Comparison of ENCODE assay signal across 6 worm cellular contexts in genomic region chrIII:8093079-8093623, ce11.
TF ChIP-seq lines count a peak whose summit lies in the region.

K06H7.2 (plus strand) TSS chrIII:8093573.

TF ChIP-seq in whole organism, L1 larva, 84 proteins besides CTCF, POLR2A, EP300 and RAD21 (continued from another document and continues in another):
- no peak for TF ChIP-seq ama-1 (optimal IDR thresholded peaks at IDR 0.05; lab: Kevin White, UChicago)
- TF ChIP-seq nhr-71 (tag; optimal IDR thresholded peaks at IDR 0.05; lab: Kevin White, UChicago), result peak; percentile 66
- TF ChIP-seq swsn-7 (tag; optimal IDR thresholded peaks at IDR 0.05; lab: Kevin White, UChicago), result peak; percentile 35
- TF ChIP-seq elt-3 (tag; optimal IDR thresholded peaks at IDR 0.05; lab: Kevin White, UChicago), result no peak
- no peak for TF ChIP-seq ztf-4 (tag; optimal IDR thresholded peaks at IDR 0.05; lab: Kevin White, UChicago)
- TF ChIP-seq unc-130 (tag; optimal IDR thresholded peaks at IDR 0.05; lab: Kevin White, UChicago), result no peak
- TF ChIP-seq nhr-47 (tag; optimal IDR thresholded peaks at IDR 0.05; lab: Kevin White, UChicago), result peak; percentile 55
- no peak for TF ChIP-seq aha-1 (tag; optimal IDR thresholded peaks at IDR 0.05; lab: Kevin White, UChicago)
- TF ChIP-seq zip-4 (GFP tag; optimal IDR thresholded peaks at IDR 0.05; lab: Kevin White, UChicago), result no peak
- TF ChIP-seq fkh-10 (GFP tag; optimal IDR thresholded peaks at IDR 0.05; lab: Kevin White, UChicago), result peak; percentile 30
- TF ChIP-seq tbx-2 (tag; optimal IDR thresholded peaks at IDR 0.05; lab: Kevin White, UChicago), result peak; percentile 35
- TF ChIP-seq unc-62 (GFP tag; optimal IDR thresholded peaks at IDR 0.05; lab: Kevin White, UChicago), result no peak
- peak; percentile 38 for TF ChIP-seq blmp-1 (tag; optimal IDR thresholded peaks at IDR 0.05; lab: Kevin White, UChicago)
- TF ChIP-seq ceh-8 (GFP tag; optimal IDR thresholded peaks at IDR 0.05; lab: Kevin White, UChicago), result no peak
- TF ChIP-seq unc-30 (tag; optimal IDR thresholded peaks at IDR 0.05; lab: Kevin White, UChicago), result no peak
- TF ChIP-seq snpc-4 (tag; optimal IDR thresholded peaks at IDR 0.05; lab: Kevin White, UChicago), result no peak
- no peak for TF ChIP-seq fkh-4 (tag; optimal IDR thresholded peaks at IDR 0.05; lab: Kevin White, UChicago; ENCODE audit: borderline replicate concordance)
- TF ChIP-seq nhr-85 (tag; lab: Kevin White, UChicago), result peak; percentile 26
- TF ChIP-seq nhr-20 (tag; optimal IDR thresholded peaks at IDR 0.05; lab: Kevin White, UChicago), result peak; percentile 50
- TF ChIP-seq nhr-77 (tag; optimal IDR thresholded peaks at IDR 0.05; lab: Kevin White, UChicago), result peak; percentile 63
- TF ChIP-seq egl-13 (tag; optimal IDR thresholded peaks at IDR 0.05; lab: Kevin White, UChicago), result no peak
- peak; percentile 49 to 79 (median 52) for TF ChIP-seq dpl-1 (GFP tag; optimal IDR thresholded peaks at IDR 0.05; lab: Kevin White, UChicago)
- peak; percentile 63 for TF ChIP-seq C16A3.4 (tag; optimal IDR thresholded peaks at IDR 0.05; lab: Kevin White, UChicago)

TF ChIP-seq in whole organism, L2 larva, 48 proteins besides CTCF, POLR2A, EP300 and RAD21 (continued from another document):
- TF ChIP-seq ceh-82 (tag; optimal IDR thresholded peaks at IDR 0.05; lab: Kevin White, UChicago) (no peak), ztf-4 (tag; optimal IDR thresholded peaks at IDR 0.05; lab: Kevin White, UChicago) (peak; percentile 3), sem-4 (tag; optimal IDR thresholded peaks at IDR 0.05; lab: Kevin White, UChicago) (peak; percentile 20), nhr-6 (tag; optimal IDR thresholded peaks at IDR 0.05; lab: Kevin White, UChicago) (peak; percentile 22), C34F6.9 (tag; optimal IDR thresholded peaks at IDR 0.05; lab: Kevin White, UChicago) (peak; percentile 95), skn-1 (tag; optimal IDR thresholded peaks at IDR 0.05; lab: Kevin White, UChicago) (peak; percentile 28), gmeb-1 (tag; optimal IDR thresholded peaks at IDR 0.05; lab: Kevin White, UChicago) (peak; percentile 45), lsy-2 (tag; optimal IDR thresholded peaks at IDR 0.05; lab: Kevin White, UChicago) (peak; percentile 63 to 85), nhr-11 (tag; optimal IDR thresholded peaks at IDR 0.05; lab: Kevin White, UChicago) (no peak)

TF ChIP-seq in whole organism, L3 larva, 47 proteins besides CTCF, POLR2A, EP300 and RAD21 (continued from another document and continues in another):
- TF ChIP-seq pha-4 (tag; optimal IDR thresholded peaks at IDR 0.05; lab: Kevin White, UChicago) (peak; percentile 83), ceh-82 (tag; optimal IDR thresholded peaks at IDR 0.05; lab: Kevin White, UChicago) (no peak), unc-39 (tag; optimal IDR thresholded peaks at IDR 0.05; lab: Kevin White, UChicago) (no peak), fkh-10 (GFP tag; optimal IDR thresholded peaks at IDR 0.05; lab: Kevin White, UChicago) (no peak), aly-2 (tag; optimal IDR thresholded peaks at IDR 0.05; lab: Kevin White, UChicago) (no peak), nhr-43 (tag; optimal IDR thresholded peaks at IDR 0.05; lab: Kevin White, UChicago; ENCODE audit: poor library complexity, severe bottlenecking) (no peak), elt-2 (tag; optimal IDR thresholded peaks at IDR 0.05; lab: Kevin White, UChicago) (peak; percentile 25), ama-1 (optimal IDR thresholded peaks at IDR 0.05; lab: Kevin White, UChicago) (no peak), elt-1 (tag; optimal IDR thresholded peaks at IDR 0.05; lab: Kevin White, UChicago) (no peak), hmg-11 (tag; optimal IDR thresholded peaks at IDR 0.05; lab: Kevin White, UChicago) (peak; percentile 20), mml-1 (tag; optimal IDR thresholded peaks at IDR 0.05; lab: Kevin White, UChicago) (no peak), nhr-12 (tag; optimal IDR thresholded peaks at IDR 0.05; lab: Kevin White, UChicago) (no peak), sea-2 (GFP tag; optimal IDR thresholded peaks at IDR 0.05; lab: Kevin White, UChicago) (no peak), pqm-1 (tag; optimal IDR thresholded peaks at IDR 0.05; lab: Kevin White, UChicago) (no peak), lin-39 (tag; optimal IDR thresholded peaks at IDR 0.05; lab: Kevin White, UChicago) (peak; percentile 71), fos-1 (tag; optimal IDR thresholded peaks at IDR 0.05; lab: Kevin White, UChicago) (no peak), nhr-25 (tag; optimal IDR thresholded peaks at IDR 0.05; lab: Kevin White, UChicago) (peak; percentile 23), fkh-2 (tag; optimal IDR thresholded peaks at IDR 0.05; lab: Kevin White, UChicago) (no peak), mdl-1 (tag; optimal IDR thresholded peaks at IDR 0.05; lab: Kevin White, UChicago) (no peak), tbx-2 (tag; optimal IDR thresholded peaks at IDR 0.05; lab: Kevin White, UChicago) (no peak), nfya-1 (tag; optimal IDR thresholded peaks at IDR 0.05; lab: Kevin White, UChicago; ENCODE audit: insufficient read depth) (peak; percentile 69), nhr-67 (tag; optimal IDR thresholded peaks at IDR 0.05; lab: Kevin White, UChicago) (no peak), nhr-28 (tag; optimal IDR thresholded peaks at IDR 0.05; lab: Kevin White, UChicago) (no peak), jun-1 (tag; optimal IDR thresholded peaks at IDR 0.05; lab: Kevin White, UChicago) (no peak), eor-1 (tag; optimal IDR thresholded peaks at IDR 0.05; lab: Kevin White, UChicago) (no peak), nhr-76 (tag; optimal IDR thresholded peaks at IDR 0.05; lab: Kevin White, UChicago) (no peak), snpc-4 (tag; optimal IDR thresholded peaks at IDR 0.05; lab: Kevin White, UChicago) (peak; percentile 68)

TF ChIP-seq in whole organism, L4 larva, 104 proteins besides CTCF, POLR2A, EP300 and RAD21 (continued from another document and continues in another):
- TF ChIP-seq mdl-1 (tag; optimal IDR thresholded peaks at IDR 0.05; lab: Kevin White, UChicago) (no peak), hif-1 (tag; optimal IDR thresholded peaks at IDR 0.05; lab: Kevin White, UChicago) (no peak), ceh-82 (tag; optimal IDR thresholded peaks at IDR 0.05; lab: Kevin White, UChicago) (no peak), duxl-1 (tag; optimal IDR thresholded peaks at IDR 0.05; lab: Kevin White, UChicago; ENCODE audit: poor library complexity) (no peak), F26F4.8 (GFP tag; conservative IDR thresholded peaks at IDR 0.05; lab: Robert Waterston, UW) (no peak), nhr-48 (tag; optimal IDR thresholded peaks at IDR 0.05; lab: Kevin White, UChicago) (no peak), lin-38 (GFP tag; IDR thresholded peaks at IDR 0.05; lab: Robert Waterston, UW) (peak; percentile 87), nhr-28 (tag; optimal IDR thresholded peaks at IDR 0.05; lab: Kevin White, UChicago) (peak; percentile 43), pha-4 (GFP tag; IDR thresholded peaks at IDR 0.05; lab: Robert Waterston, UW) (no peak), pha-4 (tag; optimal IDR thresholded peaks at IDR 0.05; lab: Kevin White, UChicago) (peak; percentile 20), hlh-30 (tag; optimal IDR thresholded peaks at IDR 0.05; lab: Kevin White, UChicago; ENCODE audit: insufficient read depth) (peak; percentile 94), mes-2 (tag; optimal IDR thresholded peaks at IDR 0.05; lab: Kevin White, UChicago; ENCODE audit: poor library complexity, severe bottlenecking) (peak; percentile 72), D1046.2 (GFP tag; IDR thresholded peaks at IDR 0.05; lab: Robert Waterston, UW) (no peak), hmg-1.1 (GFP tag; IDR thresholded peaks at IDR 0.05; lab: Robert Waterston, UW) (0 out of 2 replicates have a peak, but pooled peaks have one; percentile 25), daf-12 (tag; optimal IDR thresholded peaks at IDR 0.05; lab: Kevin White, UChicago) (no peak), nhr-6 (tag; optimal IDR thresholded peaks at IDR 0.05; lab: Kevin White, UChicago) (peak; percentile 50), hlh-11 (tag; optimal IDR thresholded peaks at IDR 0.05; lab: Kevin White, UChicago) (peak; percentile 89), F37D6.2 (tag; optimal IDR thresholded peaks at IDR 0.05; lab: Kevin White, UChicago) (no peak), mep-1 (tag; optimal IDR thresholded peaks at IDR 0.05; lab: Kevin White, UChicago) (peak; percentile 72), fkh-10 (GFP tag; optimal IDR thresholded peaks at IDR 0.05; lab: Kevin White, UChicago) (peak; percentile 32), F44E2.7 (GFP tag; IDR thresholded peaks at IDR 0.05; lab: Robert Waterston, UW) (no peak), zip-2 (tag; optimal IDR thresholded peaks at IDR 0.05; lab: Kevin White, UChicago) (no peak), daf-16 (GFP tag; optimal IDR thresholded peaks at IDR 0.05; lab: Kevin White, UChicago) (no peak), daf-16 (tag; optimal IDR thresholded peaks at IDR 0.05; lab: Kevin White, UChicago) (peak; percentile 9), zag-1 (tag; optimal IDR thresholded peaks at IDR 0.05; lab: Kevin White, UChicago) (no peak), dve-1 (tag; optimal IDR thresholded peaks at IDR 0.05; lab: Kevin White, UChicago; ENCODE audit: insufficient read depth) (peak; percentile 63), rbr-2 (tag; optimal IDR thresholded peaks at IDR 0.05; lab: Kevin White, UChicago) (peak; percentile 35)

TF ChIP-seq in whole organism, late embryonic, 69 proteins besides CTCF, POLR2A, EP300 and RAD21 (continued from another document and continues in another):
- TF ChIP-seq elt-2 (tag; optimal IDR thresholded peaks at IDR 0.05; lab: Kevin White, UChicago) (peak; percentile 22), madf-2 (tag; optimal IDR thresholded peaks at IDR 0.05; lab: Kevin White, UChicago) (no peak), pha-4 (tag; optimal IDR thresholded peaks at IDR 0.05; lab: Kevin White, UChicago) (no peak), nfya-1 (tag; optimal IDR thresholded peaks at IDR 0.05; lab: Kevin White, UChicago) (peak; percentile 53), sox-2 (GFP tag; IDR thresholded peaks at IDR 0.05; lab: Robert Waterston, UW) (no peak), syd-9 (tag; optimal IDR thresholded peaks at IDR 0.05; lab: Kevin White, UChicago) (no peak), hlh-8 (tag; optimal IDR thresholded peaks at IDR 0.05; lab: Kevin White, UChicago) (no peak), T23F11.4 (GFP tag; optimal IDR thresholded peaks at IDR 0.05; lab: Kevin White, UChicago) (no peak), ama-1 (optimal IDR thresholded peaks at IDR 0.05; lab: Kevin White, UChicago) (no peak), ceh-6 (GFP tag; optimal IDR thresholded peaks at IDR 0.05; lab: Kevin White, UChicago) (no peak), pha-2 (tag; optimal IDR thresholded peaks at IDR 0.05; lab: Kevin White, UChicago) (peak; percentile 22), pax-1 (tag; optimal IDR thresholded peaks at IDR 0.05; lab: Kevin White, UChicago) (no peak), hlh-6 (tag; optimal IDR thresholded peaks at IDR 0.05; lab: Kevin White, UChicago) (no peak), C08G9.2 (tag; optimal IDR thresholded peaks at IDR 0.05; lab: Kevin White, UChicago) (no peak), ceh-34 (tag; optimal IDR thresholded peaks at IDR 0.05; lab: Kevin White, UChicago) (no peak), lin-11 (tag; optimal IDR thresholded peaks at IDR 0.05; lab: Kevin White, UChicago) (no peak), fkh-10 (GFP tag; optimal IDR thresholded peaks at IDR 0.05; lab: Kevin White, UChicago) (no peak), ref-2 (tag; optimal IDR thresholded peaks at IDR 0.05; lab: Kevin White, UChicago) (no peak), fkh-6 (tag; optimal IDR thresholded peaks at IDR 0.05; lab: Kevin White, UChicago) (no peak), nhr-11 (tag; optimal IDR thresholded peaks at IDR 0.05; lab: Kevin White, UChicago) (no peak), nhr-232 (tag; optimal IDR thresholded peaks at IDR 0.05; lab: Kevin White, UChicago) (no peak), odd-2 (tag; optimal IDR thresholded peaks at IDR 0.05; lab: Kevin White, UChicago) (no peak), ceh-18 (tag; optimal IDR thresholded peaks at IDR 0.05; lab: Kevin White, UChicago) (peak; percentile 57), K09A11.1 (tag; optimal IDR thresholded peaks at IDR 0.05; lab: Kevin White, UChicago; ENCODE audit: insufficient read depth) (no peak), eyg-1 (tag; optimal IDR thresholded peaks at IDR 0.05; lab: Kevin White, UChicago) (no peak), unc-42 (tag; optimal IDR thresholded peaks at IDR 0.05; lab: Kevin White, UChicago) (peak; percentile 95), ceh-14 (tag; optimal IDR thresholded peaks at IDR 0.05; lab: Kevin White, UChicago) (no peak), fax-1 (tag; optimal IDR thresholded peaks at IDR 0.05; lab: Kevin White, UChicago) (no peak), tbx-2 (tag; optimal IDR thresholded peaks at IDR 0.05; lab: Kevin White, UChicago) (peak; percentile 27), ceh-45 (GFP tag; IDR thresholded peaks at IDR 0.05; lab: Robert Waterston, UW) (no peak), ets-4 (tag; optimal IDR thresholded peaks at IDR 0.05; lab: Kevin White, UChicago) (no peak)

TF ChIP-seq in whole organism, mixed stage, embryonic, 35 proteins besides CTCF, POLR2A, EP300 and RAD21 (continued from another document):
- TF ChIP-seq pha-4 (tag; optimal IDR thresholded peaks at IDR 0.05; lab: Kevin White, UChicago), result peak; percentile 74
- TF ChIP-seq snpc-4 (tag; optimal IDR thresholded peaks at IDR 0.05; lab: Kevin White, UChicago), result no peak
- TF ChIP-seq drap-1 (GFP tag; optimal IDR thresholded peaks at IDR 0.05; lab: Kevin White, UChicago), result no peak
